Fruit fly (Drosophila melanogaster) whole organism, embryonic: Measurements from ENCODE around the gene CG18233.

Experiments
- Bteb2 ChIP-seq: fragments of 200-800 bp; sonication (Bioruptor generic); optimal IDR thresholded peaks from 2 replicates; lab custom pipeline; 2016; ENCODE audit warnings: missing biosample characterization, missing genetic modification characterization
- CG10366 ChIP-seq: fragments of 200-800 bp; sonication (Bioruptor generic); IDR thresholded peaks from 2 replicates; pipeline ENCODE4 v1.3.6; 2022; ENCODE audit warnings: missing biosample characterization, missing genetic modification characterization
- CG10654 ChIP-seq: fragments of 200-800 bp; sonication (Bioruptor generic); optimal IDR thresholded peaks from 2 replicates; lab custom pipeline; 2016; ENCODE audit warnings: missing biosample characterization, missing genetic modification characterization
- CG11093 ChIP-seq: fragments of 200-800 bp; sonication (Bioruptor generic); IDR thresholded peaks from 3 replicates; pipeline ENCODE4 v1.3.6; 2022; ENCODE audit warnings: missing biosample characterization, missing genetic modification characterization
- CG11696 ChIP-seq: fragments of 200-800 bp; sonication (Bioruptor generic); IDR thresholded peaks from 2 replicates; pipeline ENCODE4 v1.3.6; 2022; ENCODE audit warnings: missing biosample characterization, missing genetic modification characterization
- CG12219 ChIP-seq: fragments of 200-800 bp; sonication (Bioruptor generic); optimal IDR thresholded peaks from 3 replicates; lab custom pipeline; 2018; ENCODE audit warnings: missing biosample characterization, mild to moderate bottlenecking, missing genetic modification characterization
- CG12236 ChIP-seq: fragments of 200-800 bp; sonication (Bioruptor generic); optimal IDR thresholded peaks from 2 replicates; lab custom pipeline; 2016; ENCODE audit warnings: missing biosample characterization, missing genetic modification characterization
- CG13424 ChIP-seq: fragments of 200-800 bp; sonication (Bioruptor generic); optimal IDR thresholded peaks from 2 replicates; lab custom pipeline; 2019; ENCODE audit warnings: missing biosample characterization, mild to moderate bottlenecking, missing genetic modification characterization, moderate library complexity
- CG14965 ChIP-seq: fragments of 200-800 bp; sonication (Bioruptor generic); optimal IDR thresholded peaks from 2 replicates; lab custom pipeline; 2016; ENCODE audit warnings: missing biosample characterization, missing genetic modification characterization, borderline replicate concordance
- CG1602 ChIP-seq: fragments of 200-800 bp; sonication (Bioruptor generic); optimal IDR thresholded peaks from 3 replicates; lab custom pipeline; 2016; ENCODE audit warnings: missing biosample characterization, missing genetic modification characterization
- CG16813 ChIP-seq: fragments of 200-800 bp; sonication (Bioruptor generic); IDR thresholded peaks from 3 replicates; pipeline ENCODE4 v1.3.6; 2022; ENCODE audit warnings: missing biosample characterization, missing genetic modification characterization; ENCODE audit not compliant: partially characterized antibody
- CG18011 ChIP-seq: fragments of 200-800 bp; sonication (Bioruptor generic); optimal IDR thresholded peaks from 2 replicates; lab custom pipeline; 2017; ENCODE audit warnings: missing biosample characterization, missing genetic modification characterization, mild to moderate bottlenecking, moderate library complexity, missing genotype
- CG3065 ChIP-seq: fragments of 200-800 bp; sonication (Bioruptor generic); optimal IDR thresholded peaks from 2 replicates; lab custom pipeline; 2016; ENCODE audit warnings: missing biosample characterization, missing genetic modification characterization
- CG3281 ChIP-seq: fragments of 200-800 bp; sonication (Bioruptor generic); optimal IDR thresholded peaks from 3 replicates; lab custom pipeline; 2017; ENCODE audit warnings: missing biosample characterization, mild to moderate bottlenecking, missing genetic modification characterization
- CG3995 ChIP-seq: fragments of 200-800 bp; sonication (Bioruptor generic); optimal IDR thresholded peaks from 3 replicates; lab custom pipeline; 2016; ENCODE audit warnings: missing biosample characterization, missing genetic modification characterization
- CG4707 ChIP-seq: fragments of 200-800 bp; sonication (Bioruptor generic); optimal IDR thresholded peaks from 2 replicates; lab custom pipeline; 2018; ENCODE audit warnings: missing biosample characterization, mild to moderate bottlenecking, missing genetic modification characterization, moderate library complexity
- CG5953 ChIP-seq: fragments of 200-800 bp; sonication (Bioruptor generic); IDR thresholded peaks from 2 replicates; pipeline ENCODE4 v1.3.6; 2022; ENCODE audit warnings: missing biosample characterization, missing genetic modification characterization
- CG6854 ChIP-seq: fragments of 200-800 bp; sonication (Bioruptor generic); optimal IDR thresholded peaks from 3 replicates; lab custom pipeline; 2017; ENCODE audit warnings: missing biosample characterization, mild to moderate bottlenecking, missing genetic modification characterization
- CG7357 ChIP-seq: fragments of 200-800 bp; sonication (Bioruptor generic); IDR thresholded peaks from 3 replicates; pipeline ENCODE4 v1.3.6; 2022; ENCODE audit warnings: missing biosample characterization, missing genetic modification characterization
- CG7963 ChIP-seq: fragments of 200-800 bp; sonication (Bioruptor generic); IDR thresholded peaks from 3 replicates; pipeline ENCODE4 v1.3.6; 2022; ENCODE audit warnings: missing biosample characterization, missing genetic modification characterization; ENCODE audit not compliant: partially characterized antibody
- CG8089 ChIP-seq: fragments of 200-800 bp; sonication (Bioruptor generic); optimal IDR thresholded peaks from 3 replicates; lab custom pipeline; 2016; ENCODE audit warnings: missing biosample characterization, missing genetic modification characterization
- CG9817 ChIP-seq: fragments of 200-800 bp; sonication (Bioruptor generic); optimal IDR thresholded peaks from 2 replicates; lab custom pipeline; 2018; ENCODE audit warnings: missing biosample characterization, mild to moderate bottlenecking, missing genetic modification characterization, moderate library complexity
- Dip2 ChIP-seq: fragments of 200-800 bp; sonication (Bioruptor generic); IDR thresholded peaks from 2 replicates; pipeline ENCODE4 v1.3.6; 2022; ENCODE audit warnings: missing biosample characterization, missing genetic modification characterization
- Drgx ChIP-seq: fragments of 200-800 bp; sonication (Bioruptor generic); IDR thresholded peaks from 2 replicates; pipeline ENCODE4 v1.3.6; 2022; ENCODE audit warnings: missing biosample characterization, missing genetic modification characterization
- Fer1 ChIP-seq: fragments of 200-800 bp; sonication (Bioruptor generic); optimal IDR thresholded peaks from 2 replicates; lab custom pipeline; 2017; ENCODE audit warnings: missing biosample characterization, mild to moderate bottlenecking, missing genetic modification characterization
- GATAe ChIP-seq: fragments of 200-800 bp; sonication (Bioruptor generic); conservative IDR thresholded peaks from 2 replicates; pipeline ENCODE4 v1.3.6; 2022; ENCODE audit warnings: missing biosample characterization, missing genetic modification characterization
- H2.0 ChIP-seq: fragments of 200-800 bp; sonication (Bioruptor generic); IDR thresholded peaks from 2 replicates; pipeline ENCODE4 v1.3.6; 2022; ENCODE audit warnings: missing biosample characterization, missing genetic modification characterization
- HHEX ChIP-seq: fragments of 200-800 bp; sonication (Bioruptor generic); optimal IDR thresholded peaks from 3 replicates; lab custom pipeline; 2017; ENCODE audit warnings: missing biosample characterization, mild to moderate bottlenecking, missing genetic modification characterization, missing genetic modification reagents
- Lhr ChIP-seq: fragments of 200-800 bp; sonication (Bioruptor generic); optimal IDR thresholded peaks from 3 replicates; lab custom pipeline; 2017; ENCODE audit warnings: mild to moderate bottlenecking, missing biosample characterization, missing genetic modification reagents, missing genetic modification characterization
- Mes4 ChIP-seq: fragments of 200-800 bp; sonication (Bioruptor generic); optimal IDR thresholded peaks from 2 replicates; lab custom pipeline; 2016; ENCODE audit warnings: missing biosample characterization, missing genetic modification characterization
- Nf-YC ChIP-seq: fragments of 200-800 bp; optimal IDR thresholded peaks from 3 replicates; lab custom pipeline; 2019; ENCODE audit warnings: missing biosample characterization, mild to moderate bottlenecking, missing genetic modification characterization, moderate library complexity
- Ravus ChIP-seq: fragments of 200-800 bp; sonication (Bioruptor generic); IDR thresholded peaks from 2 replicates; pipeline ENCODE4 v1.3.6; 2022; ENCODE audit warnings: missing biosample characterization, missing genetic modification characterization
- Sin3A ChIP-seq: fragments of >200 bp; optimal IDR thresholded peaks from 2 replicates; lab custom pipeline; 2018
- Sox100B ChIP-seq: fragments of 200-800 bp; sonication (Bioruptor generic); optimal IDR thresholded peaks from 3 replicates; lab custom pipeline; 2018; ENCODE audit warnings: missing biosample characterization, mild to moderate bottlenecking, missing genetic modification characterization
- bigmax ChIP-seq: fragments of 200-800 bp; sonication (Bioruptor generic); optimal IDR thresholded peaks from 2 replicates; lab custom pipeline; 2018; ENCODE audit warnings: missing biosample characterization, mild to moderate bottlenecking, missing genetic modification characterization
- br ChIP-seq: fragments of >200 bp; optimal IDR thresholded peaks from 2 replicates; lab custom pipeline; 2017
- dmrt11E ChIP-seq: fragments of 200-800 bp; sonication (Bioruptor generic); optimal IDR thresholded peaks from 3 replicates; lab custom pipeline; 2018; ENCODE audit warnings: missing biosample characterization, mild to moderate bottlenecking, missing genetic modification characterization, moderate library complexity
- ems ChIP-seq: fragments of 200-800 bp; sonication (Bioruptor generic); optimal IDR thresholded peaks from 3 replicates; lab custom pipeline; 2016; ENCODE audit warnings: missing biosample characterization, missing genetic modification characterization
- en ChIP-seq: fragments of 200-800 bp; sonication (Bioruptor generic); optimal IDR thresholded peaks from 2 replicates; lab custom pipeline; 2016; ENCODE audit warnings: missing biosample characterization, missing genetic modification characterization
- fu2 ChIP-seq: fragments of 200-800 bp; sonication (Bioruptor generic); optimal IDR thresholded peaks from 2 replicates; lab custom pipeline; 2016; ENCODE audit warnings: missing biosample characterization, missing genetic modification characterization
- gce ChIP-seq: fragments of 200-800 bp; sonication (Bioruptor generic); IDR thresholded peaks from 3 replicates; pipeline ENCODE4 v1.3.6; 2022; ENCODE audit warnings: missing biosample characterization, missing genetic modification characterization
- gro ChIP-seq: fragments of 200-800 bp; sonication (Bioruptor generic); optimal IDR thresholded peaks from 2 replicates; lab custom pipeline; 2016; ENCODE audit warnings: missing biosample characterization, missing genetic modification characterization
- kay ChIP-seq: fragments of 200-800 bp; sonication (Bioruptor generic); optimal IDR thresholded peaks from 2 replicates; lab custom pipeline; 2016; ENCODE audit warnings: missing biosample characterization, missing genetic modification characterization
- lab ChIP-seq: fragments of 200-800 bp; sonication (Bioruptor generic); optimal IDR thresholded peaks from 3 replicates; lab custom pipeline; 2017; ENCODE audit warnings: missing biosample characterization, missing genetic modification characterization, mild to moderate bottlenecking, moderate library complexity, missing genetic modification reagents
- lbe ChIP-seq: fragments of 200-800 bp; sonication (Bioruptor generic); optimal IDR thresholded peaks from 2 replicates; lab custom pipeline; 2016; ENCODE audit warnings: missing biosample characterization, mild to moderate bottlenecking, missing genetic modification characterization
- lmd ChIP-seq: fragments of 200-800 bp; sonication (Bioruptor generic); IDR thresholded peaks from 2 replicates; pipeline ENCODE4 v1.3.6; 2022; ENCODE audit warnings: missing biosample characterization, missing genetic modification characterization
- nom ChIP-seq: fragments of 200-800 bp; sonication (Bioruptor generic); optimal IDR thresholded peaks from 2 replicates; lab custom pipeline; 2017; ENCODE audit warnings: missing biosample characterization, missing genetic modification characterization, mild to moderate bottlenecking, moderate library complexity, missing genetic modification reagents
- psq ChIP-seq: fragments of 200-800 bp; sonication (Bioruptor generic); optimal IDR thresholded peaks from 2 replicates; lab custom pipeline; 2017; ENCODE audit warnings: missing biosample characterization, missing genetic modification characterization
- pum ChIP-seq: fragments of 200-800 bp; sonication (Bioruptor generic); optimal IDR thresholded peaks from 2 replicates; lab custom pipeline; 2016; ENCODE audit warnings: missing biosample characterization, missing genetic modification characterization
- ranshi ChIP-seq: fragments of 200-800 bp; sonication (Bioruptor generic); IDR thresholded peaks from 2 replicates; pipeline ENCODE4 v1.3.6; 2022; ENCODE audit warnings: missing biosample characterization, missing genetic modification characterization
- shn ChIP-seq: fragments of 200-800 bp; sonication (Bioruptor generic); optimal IDR thresholded peaks from 3 replicates; lab custom pipeline; 2016; ENCODE audit warnings: missing biosample characterization, missing genetic modification characterization
- so ChIP-seq: fragments of 200-800 bp; sonication (Bioruptor generic); IDR thresholded peaks from 3 replicates; pipeline ENCODE4 v1.3.6; 2022; ENCODE audit warnings: missing biosample characterization, missing genetic modification characterization
- wek ChIP-seq: fragments of 200-800 bp; sonication (Bioruptor generic); optimal IDR thresholded peaks from 3 replicates; lab custom pipeline; 2018; ENCODE audit warnings: missing biosample characterization, mild to moderate bottlenecking, missing genetic modification characterization, moderate library complexity

Gene CG18233

dm6 chr3L:18625786-18626185 lies 20.5 kb downstream of the CG18233 start, which contains the start of gene MYPT-75D (continued):
- TF ChIP-seq psq (GFP tag; lab: Kevin White, UChicago) = peak; percentile 8
- TF ChIP-seq CG11093 (GFP tag; lab: Robert Waterston, UW) = no peak
- TF ChIP-seq Nf-YC (tag; lab: Kevin White, UChicago) = peak; percentile 20
- peak; percentile 11 for TF ChIP-seq CG13424 (tag; lab: Kevin White, UChicago)
- TF ChIP-seq HHEX (GFP tag; lab: Kevin White, UChicago) = no peak
- no peak for TF ChIP-seq fu2 (GFP tag; lab: Kevin White, UChicago)
- TF ChIP-seq CG12219 (GFP tag; lab: Kevin White, UChicago) = peak; percentile 32
- TF ChIP-seq CG10654 = no peak
- TF ChIP-seq CG7963 = peak; percentile 80
- no peak for TF ChIP-seq Bteb2 (GFP tag; lab: Kevin White, UChicago)
- TF ChIP-seq Sox100B (GFP tag; lab: Kevin White, UChicago) = no peak
- no peak for TF ChIP-seq CG1602 (GFP tag; lab: Kevin White, UChicago)
- peak; percentile 80 for TF ChIP-seq gro
- no peak for TF ChIP-seq pum (GFP tag; lab: Kevin White, UChicago)
- TF ChIP-seq CG9817 (tag; lab: Kevin White, UChicago) = no peak
- no peak for TF ChIP-seq CG3995
- peak; percentile 13 for TF ChIP-seq wek (GFP tag; lab: Kevin White, UChicago)
- TF ChIP-seq Lhr (GFP tag; lab: Kevin White, UChicago) = peak; percentile 12
- no peak for TF ChIP-seq CG6854 (GFP tag; lab: Kevin White, UChicago)
- TF ChIP-seq Sin3A = no peak
- TF ChIP-seq CG3065 = no peak
- no peak for TF ChIP-seq CG10366 (GFP tag; lab: Robert Waterston, UW)
- no peak for TF ChIP-seq br
- no peak for TF ChIP-seq CG18011 (GFP tag; lab: Kevin White, UChicago)
- TF ChIP-seq gce (GFP tag; lab: Robert Waterston, UW) = no peak
- TF ChIP-seq H2.0 (GFP tag; lab: Robert Waterston, UW) = no peak
- no peak for TF ChIP-seq dmrt11E (tag; lab: Kevin White, UChicago)
- TF ChIP-seq CG7357 = no peak
- TF ChIP-seq CG3281 = peak; percentile 8
- peak; percentile 35 for TF ChIP-seq nom (GFP tag; lab: Kevin White, UChicago)
- TF ChIP-seq en (GFP tag; lab: Kevin White, UChicago) = no peak
- TF ChIP-seq kay (GFP tag; lab: Kevin White, UChicago) = no peak
- TF ChIP-seq GATAe (GFP tag; lab: Robert Waterston, UW) = no peak
- TF ChIP-seq shn (GFP tag; lab: Kevin White, UChicago) = no peak
- TF ChIP-seq ranshi (GFP tag; lab: Robert Waterston, UW) = peak; percentile 5; the same call in 1 of the 2 replicates
- peak; percentile 39 for TF ChIP-seq Mes4 (GFP tag; lab: Kevin White, UChicago)
- 0 out of 2 replicates have a peak, but pooled peaks have one; percentile 17 for TF ChIP-seq CG11696 (GFP tag; lab: Robert Waterston, UW)
- TF ChIP-seq CG14965 (GFP tag; lab: Kevin White, UChicago) = no peak
- TF ChIP-seq CG4707 (GFP tag; lab: Kevin White, UChicago) = peak; percentile 35
- no peak for TF ChIP-seq Drgx
- TF ChIP-seq CG5953 = no peak
- no peak for TF ChIP-seq Dip2
- TF ChIP-seq ems (GFP tag; lab: Kevin White, UChicago) = peak; percentile 14
- TF ChIP-seq bigmax (GFP tag; lab: Kevin White, UChicago) = no peak
- TF ChIP-seq CG8089 (GFP tag; lab: Kevin White, UChicago) = peak; percentile 12
- no peak for TF ChIP-seq so (GFP tag; lab: Robert Waterston, UW)
- TF ChIP-seq CG12236 (GFP tag; lab: Kevin White, UChicago) = peak; percentile 25
- no peak for TF ChIP-seq lmd (GFP tag; lab: Robert Waterston, UW)
- peak; percentile 90 for TF ChIP-seq CG16813 (GFP tag; lab: Robert Waterston, UW)
- TF ChIP-seq lab (GFP tag; lab: Kevin White, UChicago) = peak; percentile 28
- TF ChIP-seq Ravus (GFP tag; lab: Robert Waterston, UW) = no peak
- TF ChIP-seq Fer1 = peak; percentile 45
- peak; percentile 14 for TF ChIP-seq lbe (GFP tag; lab: Kevin White, UChicago)
